Fruit fly (Drosophila melanogaster): Measurements from ENCODE around the gene Mad.

- TF ChIP-seq Eip78C (GFP tag), result no peak
- TF ChIP-seq CG6276 (GFP tag; optimal IDR thresholded peaks at IDR 0.05), result no peak
- TF ChIP-seq Eip93F (GFP tag; optimal IDR thresholded peaks at IDR 0.05), result no peak
- no peak for TF ChIP-seq esn (GFP tag; optimal IDR thresholded peaks at IDR 0.05)
- no peak for TF ChIP-seq CG8319 (GFP tag; optimal IDR thresholded peaks at IDR 0.05)
- no peak for TF ChIP-seq CG6854 (GFP tag; optimal IDR thresholded peaks at IDR 0.05)
- no peak for TF ChIP-seq CG9139 (GFP tag; optimal IDR thresholded peaks at IDR 0.05)
- no peak for TF ChIP-seq CG4318 (GFP tag; optimal IDR thresholded peaks at IDR 0.05)
- TF ChIP-seq Lpt (GFP tag; optimal IDR thresholded peaks at IDR 0.05), result no peak
Measured at dm6 chr2L:3114887-3115286, 44.6 kb downstream of the Mad start.
